Fruit fly (Drosophila melanogaster) whole organism, embryonic: ENCODE data around the gene CG42828.

ENCODE experiments used
- Bgb ChIP-seq: fragments of 200-800 bp; sonication (Bioruptor generic); IDR thresholded peaks from 2 replicates; pipeline ENCODE4 v1.3.6; 2022; ENCODE audit warnings: missing biosample characterization, missing genetic modification characterization; ENCODE audit not compliant: partially characterized antibody
- Blimp-1 ChIP-seq: fragments of 200-800 bp; sonication (Bioruptor generic); optimal IDR thresholded peaks from 3 replicates; lab custom pipeline; 2018; ENCODE audit warnings: missing biosample characterization, missing genetic modification characterization, mild to moderate bottlenecking, moderate library complexity, missing genetic modification reagents
- CG11696 ChIP-seq: fragments of 200-800 bp; sonication (Bioruptor generic); IDR thresholded peaks from 2 replicates; pipeline ENCODE4 v1.3.6; 2022; ENCODE audit warnings: missing biosample characterization, missing genetic modification characterization
- CG12071 ChIP-seq: fragments of 200-800 bp; sonication (Bioruptor generic); optimal IDR thresholded peaks from 3 replicates; lab custom pipeline; 2018; ENCODE audit warnings: missing biosample characterization, mild to moderate bottlenecking, missing genetic modification characterization
- CG12659 ChIP-seq: fragments of 200-800 bp; sonication (Bioruptor generic); optimal IDR thresholded peaks from 3 replicates; lab custom pipeline; 2017; ENCODE audit warnings: mild to moderate bottlenecking, missing biosample characterization, missing genetic modification reagents, missing genetic modification characterization
- CG12942 ChIP-seq: fragments of 200-800 bp; sonication (Bioruptor generic); optimal IDR thresholded peaks from 3 replicates; lab custom pipeline; 2016; ENCODE audit warnings: missing biosample characterization, missing genetic modification characterization
- CG14860 ChIP-seq: fragments of 200-800 bp; sonication (Bioruptor generic); IDR thresholded peaks from 3 replicates; pipeline ENCODE4 v1.3.6; 2022; ENCODE audit warnings: missing biosample characterization, missing genetic modification characterization; ENCODE audit not compliant: partially characterized antibody
- CG1529 ChIP-seq: fragments of 200-800 bp; sonication (Bioruptor generic); optimal IDR thresholded peaks from 3 replicates; lab custom pipeline; 2018; ENCODE audit warnings: missing biosample characterization, missing genetic modification characterization
- CG16813 ChIP-seq: fragments of 200-800 bp; sonication (Bioruptor generic); IDR thresholded peaks from 3 replicates; pipeline ENCODE4 v1.3.6; 2022; ENCODE audit warnings: missing biosample characterization, missing genetic modification characterization; ENCODE audit not compliant: partially characterized antibody
- CG16815 ChIP-seq: fragments of 200-800 bp; sonication (Bioruptor generic); optimal IDR thresholded peaks from 3 replicates; lab custom pipeline; 2017; ENCODE audit warnings: missing biosample characterization, mild to moderate bottlenecking, missing genetic modification characterization
- CG2116 ChIP-seq: fragments of 200-800 bp; sonication (Bioruptor generic); optimal IDR thresholded peaks from 3 replicates; lab custom pipeline; 2018; ENCODE audit warnings: missing biosample characterization, mild to moderate bottlenecking, missing genetic modification characterization
- CG2202 ChIP-seq: fragments of 200-800 bp; sonication (Bioruptor generic); optimal IDR thresholded peaks from 2 replicates; lab custom pipeline; 2018; ENCODE audit warnings: missing biosample characterization, mild to moderate bottlenecking, missing genetic modification characterization
- CG2889 ChIP-seq: fragments of 200-800 bp; sonication (Bioruptor generic); IDR thresholded peaks from 3 replicates; pipeline ENCODE4 v1.3.6; 2022; ENCODE audit warnings: missing biosample characterization, missing genetic modification characterization
- CG33557 ChIP-seq: fragments of 200-800 bp; sonication (Bioruptor generic); optimal IDR thresholded peaks from 2 replicates; lab custom pipeline; 2019; ENCODE audit warnings: missing biosample characterization, mild to moderate bottlenecking, missing genetic modification characterization, moderate library complexity
- CG4360 ChIP-seq: fragments of 200-800 bp; sonication (Bioruptor generic); IDR thresholded peaks from 2 replicates; pipeline ENCODE4 v1.3.6; 2022; ENCODE audit warnings: missing biosample characterization, missing genetic modification characterization
- CG4820 ChIP-seq: fragments of 200-800 bp; sonication (Bioruptor generic); optimal IDR thresholded peaks from 3 replicates; lab custom pipeline; 2016; ENCODE audit warnings: missing biosample characterization, missing genetic modification characterization
- CG7556 ChIP-seq: fragments of 200-800 bp; sonication (Bioruptor generic); optimal IDR thresholded peaks from 2 replicates; lab custom pipeline; 2017; ENCODE audit warnings: missing biosample characterization, mild to moderate bottlenecking, missing genetic modification characterization
- CG8944 ChIP-seq: fragments of 200-800 bp; sonication (Bioruptor generic); optimal IDR thresholded peaks from 3 replicates; lab custom pipeline; 2016; ENCODE audit warnings: missing biosample characterization, missing genetic modification characterization
- CG9932 ChIP-seq: fragments of 200-800 bp; sonication (Bioruptor generic); IDR thresholded peaks from 2 replicates; pipeline ENCODE4 v1.3.6; 2022; ENCODE audit warnings: missing biosample characterization, missing genetic modification characterization
- Chrac-16 ChIP-seq: fragments of 200-800 bp; sonication (Bioruptor generic); optimal IDR thresholded peaks from 3 replicates; lab custom pipeline; 2016; ENCODE audit warnings: missing biosample characterization, missing genetic modification characterization
- Deaf1 ChIP-seq: fragments of 200-800 bp; optimal IDR thresholded peaks from 3 replicates; lab custom pipeline; 2019; ENCODE audit warnings: missing biosample characterization, mild to moderate bottlenecking, missing genetic modification characterization, moderate library complexity
- Drgx ChIP-seq: fragments of 200-800 bp; sonication (Bioruptor generic); IDR thresholded peaks from 2 replicates; pipeline ENCODE4 v1.3.6; 2022; ENCODE audit warnings: missing biosample characterization, missing genetic modification characterization
- HHEX ChIP-seq: fragments of 200-800 bp; sonication (Bioruptor generic); optimal IDR thresholded peaks from 3 replicates; lab custom pipeline; 2017; ENCODE audit warnings: missing biosample characterization, mild to moderate bottlenecking, missing genetic modification characterization, missing genetic modification reagents
- HLH3B ChIP-seq: fragments of 200-800 bp; sonication (Bioruptor generic); IDR thresholded peaks from 2 replicates; pipeline ENCODE4 v1.3.6; 2022; ENCODE audit warnings: missing biosample characterization, missing genetic modification characterization
- NK7.1 ChIP-seq: fragments of 200-800 bp; sonication (Bioruptor generic); optimal IDR thresholded peaks from 3 replicates; lab custom pipeline; 2016; ENCODE audit warnings: missing biosample characterization, missing genetic modification characterization
- Oaz ChIP-seq: fragments of 200-800 bp; sonication (Bioruptor generic); IDR thresholded peaks from 2 replicates; pipeline ENCODE4 v1.3.6; 2022; ENCODE audit warnings: missing biosample characterization, missing genetic modification characterization
- Ravus ChIP-seq: fragments of 200-800 bp; sonication (Bioruptor generic); IDR thresholded peaks from 2 replicates; pipeline ENCODE4 v1.3.6; 2022; ENCODE audit warnings: missing biosample characterization, missing genetic modification characterization
- Ssrp ChIP-seq: fragments of 200-800 bp; sonication (Bioruptor generic); optimal IDR thresholded peaks from 2 replicates; lab custom pipeline; 2018; ENCODE audit warnings: missing biosample characterization, mild to moderate bottlenecking, missing genetic modification characterization, moderate library complexity
- Xrp1 ChIP-seq: fragments of 200-800 bp; sonication (Bioruptor generic); IDR thresholded peaks from 2 replicates; pipeline ENCODE4 v1.3.6; 2022; ENCODE audit warnings: missing biosample characterization, missing genetic modification characterization
- amos ChIP-seq: fragments of 200-800 bp; sonication (Bioruptor generic); IDR thresholded peaks from 2 replicates; pipeline ENCODE4 v1.3.6; 2022; ENCODE audit warnings: missing biosample characterization, missing genetic modification characterization; ENCODE audit not compliant: partially characterized antibody
- btn ChIP-seq: fragments of 200-800 bp; sonication (Bioruptor generic); optimal IDR thresholded peaks from 2 replicates; lab custom pipeline; 2016; ENCODE audit warnings: missing biosample characterization, missing genetic modification characterization
- cg ChIP-seq: fragments of 200-800 bp; sonication (Bioruptor generic); optimal IDR thresholded peaks from 3 replicates; lab custom pipeline; 2019; ENCODE audit warnings: missing biosample characterization, mild to moderate bottlenecking, missing genetic modification characterization, moderate library complexity
- crp ChIP-seq, 2 experiments: fragments of 200-800 bp; sonication (Bioruptor generic); optimal IDR thresholded peaks; 2 replicates in 1 of 2; 3 replicates in 1 of 2; lab custom pipeline; 2017; ENCODE audit warnings: missing biosample characterization in 2 of 2, missing genetic modification characterization in 2 of 2, mild to moderate bottlenecking in 1 of 2, moderate library complexity in 1 of 2
- da ChIP-seq: fragments of 200-800 bp; sonication (Bioruptor generic); optimal IDR thresholded peaks from 2 replicates; lab custom pipeline; 2016; ENCODE audit warnings: missing biosample characterization, missing genetic modification characterization
- dysf ChIP-seq: fragments of 200-800 bp; sonication (Bioruptor generic); IDR thresholded peaks from 3 replicates; pipeline ENCODE4 v1.3.6; 2022; ENCODE audit warnings: missing biosample characterization, missing genetic modification characterization
- gcm ChIP-seq: fragments of 200-800 bp; sonication (Bioruptor generic); optimal IDR thresholded peaks from 2 replicates; lab custom pipeline; 2019; ENCODE audit warnings: missing biosample characterization, mild to moderate bottlenecking, missing genetic modification characterization, moderate library complexity
- gt ChIP-seq: fragments of 200-800 bp; sonication (Bioruptor generic); IDR thresholded peaks from 2 replicates; pipeline ENCODE4 v1.3.6; 2022; ENCODE audit warnings: missing biosample characterization, missing genetic modification characterization
- hb ChIP-seq: fragments of 200-800 bp; sonication (Bioruptor generic); IDR thresholded peaks from 3 replicates; pipeline ENCODE4 v1.3.6; 2022; ENCODE audit warnings: missing biosample characterization, missing genetic modification characterization; ENCODE audit not compliant: partially characterized antibody
- insv ChIP-seq, 2 experiments: fragments of 200-800 bp; sonication (Bioruptor generic); optimal IDR thresholded peaks; 3 replicates each; lab custom pipeline; 2016 to 2018; ENCODE audit warnings: missing biosample characterization in 2 of 2, missing genetic modification characterization in 2 of 2
- inv ChIP-seq: fragments of 200-800 bp; sonication (Bioruptor generic); IDR thresholded peaks from 2 replicates; pipeline ENCODE4 v1.3.6; 2022; ENCODE audit warnings: missing biosample characterization, missing genetic modification characterization; ENCODE audit not compliant: partially characterized antibody
- luna ChIP-seq: fragments of 200-800 bp; sonication (Bioruptor generic); optimal IDR thresholded peaks from 2 replicates; lab custom pipeline; 2016; ENCODE audit warnings: missing biosample characterization, missing genetic modification characterization
- peb ChIP-seq: fragments of 200-800 bp; sonication (Bioruptor generic); IDR thresholded peaks from 2 replicates; pipeline ENCODE4 v1.3.6; 2022; ENCODE audit warnings: missing biosample characterization, missing genetic modification characterization
- pfk ChIP-seq: fragments of 200-800 bp; sonication (Bioruptor generic); optimal IDR thresholded peaks from 2 replicates; lab custom pipeline; 2018; ENCODE audit warnings: missing biosample characterization, mild to moderate bottlenecking, missing genetic modification characterization, moderate library complexity
- ranshi ChIP-seq: fragments of 200-800 bp; sonication (Bioruptor generic); IDR thresholded peaks from 2 replicates; pipeline ENCODE4 v1.3.6; 2022; ENCODE audit warnings: missing biosample characterization, missing genetic modification characterization
- sc ChIP-seq, 3 experiments: fragments of >200 bp in 2 of 3; fragments of 200-800 bp in 1 of 3; sonication (Bioruptor generic) in 1 of 3; optimal IDR thresholded peaks; 2 replicates in 2 of 3; 3 replicates in 1 of 3; lab custom pipeline; 2017; ENCODE audit warnings: mild to moderate bottlenecking in 1 of 3, missing biosample characterization in 1 of 3, missing genetic modification characterization in 1 of 3, missing genetic modification reagents in 1 of 3
- tap ChIP-seq: fragments of 200-800 bp; optimal IDR thresholded peaks from 3 replicates; lab custom pipeline; 2019; ENCODE audit warnings: missing biosample characterization, mild to moderate bottlenecking, missing genetic modification characterization, moderate library complexity
- zf30C ChIP-seq: fragments of 200-800 bp; sonication (Bioruptor generic); optimal IDR thresholded peaks from 3 replicates; lab custom pipeline; 2018; ENCODE audit warnings: missing biosample characterization, mild to moderate bottlenecking, missing genetic modification characterization

The CG42828 gene

DNA sequence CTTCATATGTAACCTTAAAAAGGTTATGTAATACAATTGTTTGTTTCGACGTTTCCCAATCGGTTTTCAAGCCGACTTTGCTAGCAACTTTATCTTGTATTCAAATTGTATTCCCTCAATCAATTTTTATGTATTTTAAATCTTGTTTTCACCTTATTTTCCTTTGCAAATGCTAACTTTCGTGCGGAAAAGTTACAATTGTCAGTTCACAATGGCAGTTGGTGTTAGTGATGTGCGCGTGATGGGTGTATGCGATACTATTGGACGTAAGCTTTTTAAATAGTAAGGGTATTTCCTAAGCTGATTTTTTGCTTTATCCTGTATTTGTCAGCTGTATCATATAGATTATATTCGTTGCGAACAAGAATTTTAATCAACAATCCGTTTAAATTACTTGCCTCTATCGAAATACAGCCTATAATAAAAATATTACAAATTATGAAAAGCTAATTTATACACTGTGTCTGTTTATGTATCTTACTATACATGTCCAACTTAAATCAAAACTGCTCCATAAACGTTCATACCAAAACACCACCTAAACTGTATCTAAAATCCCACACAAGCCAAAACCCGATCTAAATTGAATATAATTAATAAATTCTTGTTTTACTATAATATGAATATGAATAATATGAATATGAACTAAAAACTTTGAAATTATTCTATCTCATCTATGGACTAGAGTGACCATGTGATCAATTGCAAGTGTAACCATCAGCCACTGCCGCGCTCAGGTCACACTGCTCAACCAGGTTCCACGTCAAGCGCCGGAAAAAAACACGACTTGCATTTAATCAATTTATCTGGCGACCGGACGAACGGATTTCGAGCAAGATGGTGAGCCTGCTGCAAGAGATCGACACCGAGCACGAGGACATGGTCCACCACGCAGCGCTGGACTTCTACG, 17.4 kb upstream of the CG42828 start, which contains the start of the genes ATPsynCF6 and Sec13 (continued):
- TF ChIP-seq luna (no peak), NK7.1 (GFP tag; lab: Kevin White, UChicago) (peak; percentile 2), dysf (GFP tag; lab: Robert Waterston, UW) (peak; percentile 69; the same call in 2 of the 3 replicates), cg (no peak), CG4820 (GFP tag; lab: Kevin White, UChicago) (peak; percentile 71), tap (tag; lab: Kevin White, UChicago) (peak; percentile 58), CG9932 (peak; percentile 83), CG12659 (GFP tag; lab: Kevin White, UChicago) (peak; percentile 54), CG2202 (tag; lab: Kevin White, UChicago) (no peak), HLH3B (GFP tag; lab: Robert Waterston, UW) (0 out of 2 replicates have a peak, but pooled peaks have one; percentile 29), CG2889 (0 out of 3 replicates have a peak, but pooled peaks have one; percentile 9), btn (GFP tag; lab: Kevin White, UChicago) (no peak), HHEX (peak; percentile 47), CG33557 (GFP tag; lab: Kevin White, UChicago) (no peak), inv (GFP tag; lab: Robert Waterston, UW) (peak; percentile 95), CG14860 (peak; percentile 87), Deaf1 (tag; lab: Kevin White, UChicago) (peak; percentile 3), Oaz (GFP tag; lab: Robert Waterston, UW) (peak; percentile 47; the same call in 1 of the 2 replicates), CG11696 (GFP tag; lab: Robert Waterston, UW) (no peak), Chrac-16 (GFP tag; lab: Kevin White, UChicago) (no peak), CG2116 (GFP tag; lab: Kevin White, UChicago) (no peak), pfk (no peak), CG1529 (GFP tag; lab: Kevin White, UChicago) (no peak), Blimp-1 (GFP tag; lab: Kevin White, UChicago) (peak; percentile 56), da (no peak), gt (no peak), CG7556 (peak; percentile 26), ranshi (GFP tag; lab: Robert Waterston, UW) (no peak; the same call in 1 of the 2 replicates), Ssrp (tag; lab: Kevin White, UChicago) (peak; percentile 38), CG12071 (GFP tag; lab: Kevin White, UChicago) (no peak), Drgx (GFP tag; lab: Robert Waterston, UW) (peak; percentile 42; the same call in 1 of the 2 replicates), hb (GFP tag; lab: Robert Waterston, UW) (peak; percentile 85), Bgb (peak; percentile 96), CG16813 (GFP tag; lab: Robert Waterston, UW) (peak; percentile 96), CG4360 (GFP tag; lab: Robert Waterston, UW) (no peak), gcm (GFP tag; lab: Kevin White, UChicago) (no peak), CG12942 (peak; percentile 7), Ravus (GFP tag; lab: Robert Waterston, UW) (no peak), CG16815 (GFP tag; lab: Kevin White, UChicago) (no peak), zf30C (no peak), peb (GFP tag; lab: Robert Waterston, UW) (no peak), Xrp1 (peak; percentile 64), insv (GFP tag; optimal IDR thresholded peaks at IDR 0.05; lab: Kevin White, UChicago) (no peak), sc (optimal IDR thresholded peaks at IDR 0.05; lab: Kevin White, UChicago) (no peak), sc (GFP tag; optimal IDR thresholded peaks at IDR 0.05; lab: Kevin White, UChicago) (no peak), crp (GFP tag; optimal IDR thresholded peaks at IDR 0.05; lab: Kevin White, UChicago) (no peak), CG8944 (GFP tag; lab: Kevin White, UChicago) (peak; percentile 33), amos (GFP tag; lab: Robert Waterston, UW) (peak; percentile 96)
